Worm (Caenorhabditis elegans): ENCODE results near the gene K07C11.10.

Gene K07C11.10

DNA sequence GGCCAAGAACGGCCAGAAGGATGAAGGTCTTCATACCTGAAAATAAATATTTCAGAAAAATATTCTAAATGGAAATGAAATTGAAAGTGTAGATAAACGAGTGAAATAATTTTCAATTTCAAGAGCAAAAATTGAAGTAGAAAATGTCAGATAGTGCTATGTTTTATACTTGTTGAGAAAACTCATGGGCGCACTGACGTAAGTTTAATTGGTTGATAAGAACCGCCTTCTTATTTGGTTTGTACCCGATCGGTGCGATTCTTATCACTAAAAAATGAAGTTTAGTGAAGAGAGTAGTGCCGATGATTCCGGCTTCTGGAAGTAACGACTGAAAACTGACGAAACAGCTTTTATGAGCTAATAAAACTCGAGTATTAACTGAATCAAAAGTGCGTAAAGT is 42.2 kb upstream of the K07C11.10 start, which contains the start of the genes asp-6 and asp-12:
asp-6 (minus strand) TSS at position 36 of the 400 bp plus-strand sequence.
asp-12 (plus strand) TSS at position 309 of the 400 bp plus-strand sequence.
- TF ChIP-seq snpc-4 (GFP tag; optimal IDR thresholded peaks at IDR 0.05) (no peak), snpc-4 (tag; optimal IDR thresholded peaks at IDR 0.05) (no peak), nhr-80 (tag; optimal IDR thresholded peaks at IDR 0.05) (peak; percentile 80), unc-130 (GFP tag; optimal IDR thresholded peaks at IDR 0.05) (no peak), nfya-2 (GFP tag; IDR thresholded peaks at IDR 0.05) (no peak), pha-4 (tag; optimal IDR thresholded peaks at IDR 0.05) (no peak)

DNA sequence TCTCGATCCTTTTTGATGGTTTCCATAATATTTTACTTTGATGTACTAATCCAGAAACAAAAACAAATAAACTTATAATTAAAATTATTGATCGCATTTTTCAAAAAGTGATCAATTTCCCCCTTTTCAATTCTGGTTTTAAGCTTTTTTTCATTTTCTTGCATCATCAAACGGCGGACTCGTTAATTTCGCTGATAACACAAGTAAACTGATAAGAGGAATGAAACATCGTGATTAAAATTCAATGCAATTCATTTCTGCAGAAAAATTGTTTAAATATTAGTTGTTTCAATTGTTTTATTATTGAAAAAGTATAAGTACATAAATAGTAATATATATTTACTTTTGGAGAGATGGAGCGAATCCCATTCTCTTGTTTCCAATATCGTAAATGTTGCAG is 40.6 kb upstream of the K07C11.10 start:
- TF ChIP-seq B0336.3 (GFP tag; IDR thresholded peaks at IDR 0.05) (peak; percentile 16; the same call in 1 of the 2 replicates), nhr-27 (tag; optimal IDR thresholded peaks at IDR 0.05) (no peak), snpc-1.3 (tag; optimal IDR thresholded peaks at IDR 0.05; ENCODE audit: insufficient read depth) (no peak), aptf-3 (GFP tag; IDR thresholded peaks at IDR 0.05) (no peak), dpl-1 (GFP tag; optimal IDR thresholded peaks at IDR 0.05) (no peak), ZK185.1 (tag; optimal IDR thresholded peaks at IDR 0.05; ENCODE audit: poor library complexity, severe bottlenecking) (no peak), tlf-1 (GFP tag; optimal IDR thresholded peaks at IDR 0.05) (peak; percentile 2), mcd-1 (GFP tag; IDR thresholded peaks at IDR 0.05) (no peak), nhr-179 (tag; optimal IDR thresholded peaks at IDR 0.05) (no peak), ccch-3 (GFP tag; optimal IDR thresholded peaks at IDR 0.05) (no peak), dox-1 (GFP tag; IDR thresholded peaks at IDR 0.05) (no peak), him-1 (tag; optimal IDR thresholded peaks at IDR 0.05) (no peak), ztf-6 (GFP tag; IDR thresholded peaks at IDR 0.05) (no peak), nfya-1 (tag; optimal IDR thresholded peaks at IDR 0.05; ENCODE audit: borderline replicate concordance, insufficient read depth) (no peak), cebp-1 (GFP tag; IDR thresholded peaks at IDR 0.05) (no peak), cebp-1 (tag; optimal IDR thresholded peaks at IDR 0.05) (no peak), mel-28 (tag; optimal IDR thresholded peaks at IDR 0.05; ENCODE audit: borderline replicate concordance) (no peak), Y67H2A.10 (GFP tag; conservative IDR thresholded peaks at IDR 0.05) (no peak), lir-1 (GFP tag; conservative IDR thresholded peaks at IDR 0.05) (no peak), snpc-1.1 (tag; optimal IDR thresholded peaks at IDR 0.05; ENCODE audit: insufficient read depth) (no peak), F57C9.4 (tag; optimal IDR thresholded peaks at IDR 0.05) (no peak), pha-4 (tag; optimal IDR thresholded peaks at IDR 0.05) (no peak), egl-44 (GFP tag; IDR thresholded peaks at IDR 0.05) (no peak), nhr-80 (tag; optimal IDR thresholded peaks at IDR 0.05) (peak; percentile 71), madf-3 (GFP tag; IDR thresholded peaks at IDR 0.05) (no peak), let-607 (tag; optimal IDR thresholded peaks at IDR 0.05) (peak in 1 of 2 experiments; percentile 13), Y79H2A.3 (GFP tag; conservative IDR thresholded peaks at IDR 0.05) (no peak), tbp1 (GFP tag; optimal IDR thresholded peaks at IDR 0.05) (peak; percentile 7), tbx-9 (tag; optimal IDR thresholded peaks at IDR 0.05; ENCODE audit: borderline replicate concordance) (no peak), Y56A3A.18 (GFP tag; IDR thresholded peaks at IDR 0.05) (no peak), aptf-2 (GFP tag; conservative IDR thresholded peaks at IDR 0.05) (no peak), C06A6.2 (GFP tag; conservative IDR thresholded peaks at IDR 0.05) (no peak), fkh-3 (tag; optimal IDR thresholded peaks at IDR 0.05) (no peak), hlh-26 (GFP tag; conservative IDR thresholded peaks at IDR 0.05) (no peak), T26A5.8 (tag; optimal IDR thresholded peaks at IDR 0.05) (no peak), nhr-120 (GFP tag; IDR thresholded peaks at IDR 0.05) (no peak), T07F8.4 (tag; optimal IDR thresholded peaks at IDR 0.05) (no peak), rpc-1 (optimal IDR thresholded peaks at IDR 0.05) (no peak), rpc-1 (tag; optimal IDR thresholded peaks at IDR 0.05) (no peak), ztf-28 (GFP tag; IDR thresholded peaks at IDR 0.05) (no peak), F39B2.1 (GFP tag; IDR thresholded peaks at IDR 0.05) (no peak), let-526 (GFP tag; IDR thresholded peaks at IDR 0.05) (no peak), nfyb-1 (GFP tag; IDR thresholded peaks at IDR 0.05) (0 out of 2 replicates have a peak, but pooled peaks have one; percentile 24)

All from whole organism, young adult.